Worm (Caenorhabditis elegans) whole organism, L3 larva: ENCODE measurements around the gene col-119.
A peak's percentile ranks its signal among the peaks of the same experiment; 100 is the strongest.

Experiments used
- ama-1 ChIP-seq: fragments of 150-350 bp; optimal IDR thresholded peaks from 2 replicates; lab custom pipeline; 2018
- ceh-16 ChIP-seq: sonication (generic microtip); optimal IDR thresholded peaks from 2 replicates; lab custom pipeline; 2017; ENCODE audit warnings: missing biosample characterization, missing genetic modification characterization
- ceh-82 ChIP-seq: fragments of 150-350 bp; optimal IDR thresholded peaks from 2 replicates; lab custom pipeline; 2014; ENCODE audit warnings: missing biosample characterization, missing genetic modification characterization
- egl-27 ChIP-seq: sonication (generic microtip); optimal IDR thresholded peaks from 4 replicates; lab custom pipeline; 2017; ENCODE audit warnings: missing biosample characterization, missing genetic modification reagents, missing genetic modification characterization
- egl-5 ChIP-seq: fragments of 150-350 bp; optimal IDR thresholded peaks from 2 replicates; lab custom pipeline; 2017; ENCODE audit warnings: missing biosample characterization, missing genetic modification reagents, missing genetic modification characterization, inconsistent platforms
- elt-1 ChIP-seq: fragments of 150-350 bp; optimal IDR thresholded peaks from 2 replicates; lab custom pipeline; 2014; ENCODE audit warnings: missing biosample characterization, missing genetic modification characterization
- elt-2 ChIP-seq: sonication (generic microtip); optimal IDR thresholded peaks from 2 replicates; lab custom pipeline; 2016; ENCODE audit warnings: missing genetic modification reagents, mild to moderate bottlenecking, missing genetic modification characterization, missing compliant biosample characterization
- fkh-10 ChIP-seq: sonication (generic microtip); optimal IDR thresholded peaks from 2 replicates; lab custom pipeline; 2017; ENCODE audit warnings: missing biosample characterization, missing genetic modification reagents, missing genetic modification characterization
- fos-1 ChIP-seq: fragments of 150-350 bp; optimal IDR thresholded peaks from 2 replicates; lab custom pipeline; 2014; ENCODE audit warnings: missing biosample characterization, missing genetic modification characterization
- jun-1 ChIP-seq: fragments of 150-350 bp; optimal IDR thresholded peaks from 2 replicates; lab custom pipeline; 2014; ENCODE audit warnings: missing biosample characterization, missing genetic modification reagents, missing genetic modification characterization
- lin-15B ChIP-seq: fragments of 150-350 bp; optimal IDR thresholded peaks from 2 replicates; lab custom pipeline; 2014; ENCODE audit warnings: missing biosample characterization, missing genetic modification characterization
- lin-39 ChIP-seq: fragments of 150-350 bp; optimal IDR thresholded peaks from 2 replicates; lab custom pipeline; 2018; ENCODE audit warnings: missing biosample characterization, missing genetic modification reagents, missing genetic modification characterization
- lsy-12 ChIP-seq: sonication (generic microtip); optimal IDR thresholded peaks from 2 replicates; lab custom pipeline; 2016; ENCODE audit warnings: mild to moderate bottlenecking, missing genetic modification characterization, missing compliant biosample characterization
- mdl-1 ChIP-seq: fragments of 150-350 bp; optimal IDR thresholded peaks from 2 replicates; lab custom pipeline; 2014; ENCODE audit warnings: missing biosample characterization, missing genetic modification characterization
- nfya-1 ChIP-seq: sonication (generic microtip); optimal IDR thresholded peaks from 2 replicates; lab custom pipeline; 2017; ENCODE audit warnings: missing genetic modification characterization, mild to moderate bottlenecking, missing compliant biosample characterization, antibody characterized with exemption, moderate library complexity; ENCODE audit not compliant: insufficient read depth
- nhr-12 ChIP-seq: fragments of 150-350 bp; optimal IDR thresholded peaks from 2 replicates; lab custom pipeline; 2014; ENCODE audit warnings: missing biosample characterization, missing genetic modification characterization
- nhr-23 ChIP-seq: fragments of 150-350 bp; optimal IDR thresholded peaks from 2 replicates; lab custom pipeline; 2014; ENCODE audit warnings: missing biosample characterization, missing genetic modification reagents, missing genetic modification characterization
- nhr-25 ChIP-seq: sonication (generic microtip); optimal IDR thresholded peaks from 2 replicates; lab custom pipeline; 2017; ENCODE audit warnings: missing biosample characterization, missing genetic modification characterization
- nhr-28 ChIP-seq: fragments of 150-350 bp; optimal IDR thresholded peaks from 2 replicates; lab custom pipeline; 2014; ENCODE audit warnings: missing biosample characterization, missing genetic modification characterization
- nhr-43 ChIP-seq: sonication (generic microtip); optimal IDR thresholded peaks from 2 replicates; lab custom pipeline; 2016; ENCODE audit warnings: mild to moderate bottlenecking, missing genetic modification characterization, missing compliant biosample characterization; ENCODE audit not compliant: poor library complexity, severe bottlenecking
- nhr-67 ChIP-seq: fragments of 150-350 bp; optimal IDR thresholded peaks from 2 replicates; lab custom pipeline; 2014; ENCODE audit warnings: missing biosample characterization, missing genetic modification characterization
- nhr-76 ChIP-seq: fragments of 150-350 bp; sonication (generic microtip); optimal IDR thresholded peaks from 5 replicates; lab custom pipeline; 2014; ENCODE audit warnings: missing biosample characterization, missing genetic modification characterization
- nhr-77 ChIP-seq: fragments of 150-350 bp; optimal IDR thresholded peaks from 2 replicates; lab custom pipeline; 2014; ENCODE audit warnings: missing biosample characterization, missing genetic modification characterization
- pha-4 ChIP-seq: fragments of 150-350 bp; optimal IDR thresholded peaks from 2 replicates; lab custom pipeline; 2014; ENCODE audit warnings: missing biosample characterization, missing genetic modification reagents, missing genetic modification characterization
- pqm-1 ChIP-seq: fragments of 150-350 bp; optimal IDR thresholded peaks from 2 replicates; lab custom pipeline; 2017; ENCODE audit warnings: missing biosample characterization, missing genetic modification characterization, inconsistent platforms
- sea-2 ChIP-seq: fragments of 150-350 bp; sonication (generic microtip); optimal IDR thresholded peaks from 4 replicates; lab custom pipeline; 2014; ENCODE audit warnings: missing biosample characterization, missing genetic modification reagents, missing genetic modification characterization
- skn-1 ChIP-seq: fragments of 150-350 bp; optimal IDR thresholded peaks from 2 replicates; lab custom pipeline; 2014; ENCODE audit warnings: missing biosample characterization, missing genetic modification characterization
- tbx-2 ChIP-seq: sonication (generic microtip); optimal IDR thresholded peaks from 2 replicates; lab custom pipeline; 2016; ENCODE audit warnings: mild to moderate bottlenecking, missing genetic modification characterization, missing compliant biosample characterization
- unc-39 ChIP-seq: sonication (generic microtip); optimal IDR thresholded peaks from 4 replicates; lab custom pipeline; 2017; ENCODE audit warnings: missing biosample characterization, missing genetic modification characterization
- unc-62 ChIP-seq: fragments of 150-350 bp; sonication (generic microtip); optimal IDR thresholded peaks from 4 replicates; lab custom pipeline; 2014; ENCODE audit warnings: missing biosample characterization, missing genetic modification reagents, missing genetic modification characterization
- ztf-4 ChIP-seq: fragments of 150-350 bp; optimal IDR thresholded peaks from 2 replicates; lab custom pipeline; 2014; ENCODE audit warnings: missing biosample characterization, missing genetic modification characterization

The col-119 gene

ce11 chrIV:8954126-8954525, 25.5 kb downstream of the col-119 start:
- TF ChIP-seq egl-5 (tag; lab: Kevin White, UChicago) (no peak), nhr-25 (tag; lab: Kevin White, UChicago) (peak; percentile 19), mdl-1 (tag; lab: Kevin White, UChicago) (peak; percentile 16)

- TF ChIP-seq ama-1 (lab: Kevin White, UChicago) (no peak), pha-4 (tag; lab: Kevin White, UChicago) (peak; percentile 22), elt-2 (tag; lab: Kevin White, UChicago) (peak; percentile 45)
Observed at ce11 chrIV:8951953-8952567, 27.5 kb downstream of the col-119 start.

ce11 chrIV:8949078-8950039, 30.2 kb downstream of the col-119 start:
- TF ChIP-seq nhr-25 (tag; lab: Kevin White, UChicago) (peak; percentile 99), pha-4 (tag; lab: Kevin White, UChicago) (peak; percentile 43), mdl-1 (tag; lab: Kevin White, UChicago) (peak; percentile 81), ztf-4 (tag; lab: Kevin White, UChicago) (no peak), nhr-23 (tag; lab: Kevin White, UChicago) (peak; percentile 66), pqm-1 (tag; lab: Kevin White, UChicago) (peak; percentile 93), egl-5 (tag; lab: Kevin White, UChicago) (no peak), nfya-1 (tag; lab: Kevin White, UChicago) (peak; percentile 54), jun-1 (peak; percentile 77), fos-1 (tag; lab: Kevin White, UChicago) (peak; percentile 7), nhr-28 (tag; lab: Kevin White, UChicago) (no peak), lin-15B (tag; lab: Kevin White, UChicago) (no peak), nhr-67 (tag; lab: Kevin White, UChicago) (no peak), egl-27 (tag; lab: Kevin White, UChicago) (no peak), nhr-43 (tag; lab: Kevin White, UChicago) (peak; percentile 85), unc-39 (tag; lab: Kevin White, UChicago) (no peak), elt-2 (tag; lab: Kevin White, UChicago) (peak; percentile 75), lsy-12 (tag; lab: Kevin White, UChicago) (peak; percentile 33), tbx-2 (tag; lab: Kevin White, UChicago) (peak; percentile 32), unc-62 (GFP tag; lab: Kevin White, UChicago) (no peak)

ce11 chrIV:8947146-8947545, 32.4 kb downstream of the col-119 start:
- peak; percentile 89 for TF ChIP-seq lin-39 (tag; lab: Kevin White, UChicago)
- peak; percentile 27 for TF ChIP-seq nfya-1 (tag; lab: Kevin White, UChicago)
- peak; percentile 33 for TF ChIP-seq mdl-1 (tag; lab: Kevin White, UChicago)
- TF ChIP-seq nhr-25 (tag; lab: Kevin White, UChicago): no peak

- TF ChIP-seq fkh-10 (GFP tag; lab: Kevin White, UChicago): peak; percentile 43
- no peak for TF ChIP-seq ztf-4 (tag; lab: Kevin White, UChicago)
- no peak for TF ChIP-seq nhr-77 (tag; lab: Kevin White, UChicago)
- TF ChIP-seq nhr-28 (tag; lab: Kevin White, UChicago): no peak
- TF ChIP-seq unc-62 (GFP tag; lab: Kevin White, UChicago): no peak
Observed at ce11 chrIV:8943430-8943829, 36.2 kb downstream of the col-119 start.

ce11 chrIV:8933575-8933974, 46.0 kb downstream of the col-119 start, which contains the start of gene D1046.4:
Gene D1046.4 (plus strand): TSS chrIV:8933875.
- TF ChIP-seq sea-2 (GFP tag; lab: Kevin White, UChicago) (no peak), ama-1 (lab: Kevin White, UChicago) (no peak), skn-1 (tag; lab: Kevin White, UChicago) (no peak), pqm-1 (tag; lab: Kevin White, UChicago) (no peak), ceh-82 (no peak), elt-1 (no peak), ceh-16 (no peak), nhr-12 (tag; lab: Kevin White, UChicago) (no peak), elt-2 (tag; lab: Kevin White, UChicago) (no peak), nhr-76 (tag; lab: Kevin White, UChicago) (no peak)
